Worm (Caenorhabditis elegans) whole organism, L4 larva: ENCODE data around the gene cest-33.

Experiments
- F37D6.2 ChIP-seq: sonication (generic microtip); optimal IDR thresholded peaks from 2 replicates; lab custom pipeline; 2016; ENCODE audit warnings: mild to moderate bottlenecking, missing genetic modification characterization, missing compliant biosample characterization
- F44E2.7 ChIP-seq: fragments of 200-800 bp; sonication (Bioruptor generic); IDR thresholded peaks from 2 replicates; pipeline ENCODE4 v2.1.2; 2022; ENCODE audit warnings: missing genetic modification characterization, missing compliant biosample characterization
- F49E8.2 ChIP-seq: sonication (generic microtip); optimal IDR thresholded peaks from 2 replicates; lab custom pipeline; 2016; ENCODE audit warnings: missing compliant biosample characterization, mild to moderate bottlenecking, missing genetic modification characterization, borderline replicate concordance
- T26A8.4 ChIP-seq: fragments of 200-800 bp; sonication (Bioruptor generic); IDR thresholded peaks from 2 replicates; pipeline ENCODE4 v1.3.6; 2022; ENCODE audit warnings: missing genetic modification characterization, missing compliant biosample characterization
- Y105C5A.15 ChIP-seq: fragments of 200-800 bp; sonication (Bioruptor generic); IDR thresholded peaks from 2 replicates; pipeline ENCODE4 v1.3.6; 2022; ENCODE audit warnings: missing genetic modification characterization, missing compliant biosample characterization
- Y48G9A.11 ChIP-seq: fragments of 200-800 bp; sonication (Bioruptor generic); IDR thresholded peaks from 2 replicates; pipeline ENCODE4 v1.3.6; 2022; ENCODE audit warnings: missing genetic modification reagents, missing genetic modification characterization, missing compliant biosample characterization
- aha-1 ChIP-seq: fragments of 150-350 bp; peaks from one replicate; lab custom pipeline; 2014; ENCODE audit warnings: missing biosample characterization, missing genetic modification characterization
- ceh-20 ChIP-seq: fragments of 200-800 bp; sonication (Bioruptor generic); IDR thresholded peaks from 2 replicates; pipeline ENCODE4 v1.3.6; 2022; ENCODE audit warnings: missing genetic modification reagents, missing genetic modification characterization, missing compliant biosample characterization
- ceh-32 ChIP-seq: sonication (generic microtip); optimal IDR thresholded peaks from 2 replicates; lab custom pipeline; 2016; ENCODE audit warnings: mild to moderate bottlenecking, missing genetic modification characterization, missing compliant biosample characterization; ENCODE audit not compliant: poor library complexity
- ceh-62 ChIP-seq: sonication (generic microtip); optimal IDR thresholded peaks from 2 replicates; lab custom pipeline; 2017; ENCODE audit warnings: missing biosample characterization, missing genetic modification characterization
- ces-1 ChIP-seq: fragments of 150-350 bp; sonication (generic microtip); optimal IDR thresholded peaks from 4 replicates; lab custom pipeline; 2014; ENCODE audit warnings: missing biosample characterization, missing genetic modification reagents, missing genetic modification characterization
- dmd-6 ChIP-seq: fragments of 200-800 bp; sonication (Bioruptor generic); IDR thresholded peaks from 2 replicates; pipeline ENCODE4 v1.3.6; 2022; ENCODE audit warnings: missing genetic modification reagents, missing genetic modification characterization, missing compliant biosample characterization
- dmd-9 ChIP-seq: fragments of 200-800 bp; sonication (Bioruptor generic); IDR thresholded peaks from 2 replicates; pipeline ENCODE4 v1.3.6; 2022; ENCODE audit warnings: missing genetic modification reagents, missing genetic modification characterization, missing compliant biosample characterization
- duxl-1 ChIP-seq: sonication (generic microtip); optimal IDR thresholded peaks from 2 replicates; lab custom pipeline; 2016; ENCODE audit warnings: mild to moderate bottlenecking, missing genetic modification characterization, moderate library complexity, missing compliant biosample characterization; ENCODE audit not compliant: poor library complexity
- dve-1 ChIP-seq: sonication (generic microtip); optimal IDR thresholded peaks from 2 replicates; lab custom pipeline; 2017; ENCODE audit warnings: antibody characterized with exemption, mild to moderate bottlenecking, missing genetic modification characterization, missing compliant biosample characterization; ENCODE audit not compliant: insufficient read depth
- egl-27 ChIP-seq: sonication (generic microtip); optimal IDR thresholded peaks from 3 replicates; lab custom pipeline; 2017; ENCODE audit warnings: missing biosample characterization, missing genetic modification reagents, missing genetic modification characterization
- egl-43 ChIP-seq: fragments of 200-800 bp; sonication (Bioruptor generic); IDR thresholded peaks from 2 replicates; pipeline ENCODE4 v1.3.6; 2022; ENCODE audit warnings: missing genetic modification reagents, missing genetic modification characterization, missing compliant biosample characterization
- fkh-10 ChIP-seq: fragments of 150-350 bp; optimal IDR thresholded peaks from 2 replicates; lab custom pipeline; 2014; ENCODE audit warnings: missing biosample characterization, missing genetic modification reagents, missing genetic modification characterization
- gei-8 ChIP-seq: fragments of 200-800 bp; sonication (Bioruptor generic); optimal IDR thresholded peaks from 2 replicates; lab custom pipeline; 2018; ENCODE audit warnings: mild to moderate bottlenecking, missing genetic modification characterization, missing compliant biosample characterization
- hif-1 ChIP-seq, 2 experiments: sonication (generic microtip); optimal IDR thresholded peaks; 2 replicates each; lab custom pipeline; 2016 to 2017; ENCODE audit warnings: missing compliant biosample characterization in 2 of 2, missing genetic modification characterization in 2 of 2, missing genetic modification reagents in 2 of 2, missing genotype in 2 of 2, mild to moderate bottlenecking in 1 of 2
- hlh-11 ChIP-seq: fragments of 200-800 bp; sonication (Bioruptor generic); optimal IDR thresholded peaks from 2 replicates; lab custom pipeline; 2018; ENCODE audit warnings: mild to moderate bottlenecking, missing genetic modification characterization, missing compliant biosample characterization
- hlh-30 ChIP-seq: sonication (generic microtip); optimal IDR thresholded peaks from 2 replicates; lab custom pipeline; 2017; ENCODE audit warnings: antibody characterized with exemption, mild to moderate bottlenecking, missing genetic modification characterization, missing compliant biosample characterization; ENCODE audit not compliant: insufficient read depth
- lin-1 ChIP-seq: fragments of 200-800 bp; sonication (Bioruptor generic); IDR thresholded peaks from 2 replicates; pipeline ENCODE4 v1.3.6; 2022; ENCODE audit warnings: missing genetic modification reagents, missing genetic modification characterization, missing compliant biosample characterization
- lin-15B ChIP-seq: fragments of 150-350 bp; sonication (generic microtip); optimal IDR thresholded peaks from 3 replicates; lab custom pipeline; 2014; ENCODE audit warnings: missing biosample characterization, missing genetic modification characterization
- lin-29 ChIP-seq: fragments of 200-800 bp; sonication (Bioruptor generic); IDR thresholded peaks from 2 replicates; pipeline ENCODE4 v1.3.6; 2022; ENCODE audit warnings: missing genetic modification reagents, missing genetic modification characterization, missing compliant biosample characterization
- mes-2 ChIP-seq: sonication (generic microtip); optimal IDR thresholded peaks from 2 replicates; lab custom pipeline; 2016; ENCODE audit warnings: missing genotype, mild to moderate bottlenecking, missing genetic modification characterization, missing compliant biosample characterization; ENCODE audit not compliant: poor library complexity, severe bottlenecking
- nhr-102 ChIP-seq: sonication (generic microtip); optimal IDR thresholded peaks from 2 replicates; lab custom pipeline; 2016; ENCODE audit warnings: mild to moderate bottlenecking, missing genetic modification characterization, moderate library complexity, missing compliant biosample characterization
- nhr-11 ChIP-seq: fragments of 150-350 bp; optimal IDR thresholded peaks from 2 replicates; lab custom pipeline; 2014; ENCODE audit warnings: missing biosample characterization, missing genetic modification characterization
- nhr-28 ChIP-seq: fragments of 150-350 bp; optimal IDR thresholded peaks from 2 replicates; lab custom pipeline; 2014; ENCODE audit warnings: missing biosample characterization, missing genetic modification characterization
- nhr-48 ChIP-seq: sonication (generic microtip); optimal IDR thresholded peaks from 2 replicates; lab custom pipeline; 2016; ENCODE audit warnings: mild to moderate bottlenecking, missing genetic modification characterization, missing compliant biosample characterization
- nhr-76 ChIP-seq: fragments of 150-350 bp; optimal IDR thresholded peaks from 2 replicates; lab custom pipeline; 2014; ENCODE audit warnings: missing biosample characterization, missing genetic modification characterization
- saeg-2 ChIP-seq: fragments of 200-800 bp; sonication (Bioruptor generic); IDR thresholded peaks from 2 replicates; pipeline ENCODE4 v1.3.6; 2022; ENCODE audit warnings: missing genetic modification reagents, missing genetic modification characterization, missing compliant biosample characterization
- set-16 ChIP-seq: fragments of 200-800 bp; sonication (Bioruptor generic); IDR thresholded peaks from 2 replicates; pipeline ENCODE4 v1.3.6; 2022; ENCODE audit warnings: missing genetic modification reagents, missing genetic modification characterization, missing compliant biosample characterization
- spr-1 ChIP-seq: sonication (generic microtip); optimal IDR thresholded peaks from 2 replicates; lab custom pipeline; 2016; ENCODE audit warnings: mild to moderate bottlenecking, missing genetic modification characterization, missing compliant biosample characterization
- spr-3 ChIP-seq: fragments of 200-800 bp; sonication (Bioruptor generic); optimal IDR thresholded peaks from 2 replicates; lab custom pipeline; 2018; ENCODE audit warnings: mild to moderate bottlenecking, missing genetic modification characterization, missing compliant biosample characterization
- unc-39 ChIP-seq: sonication (generic microtip); optimal IDR thresholded peaks from 2 replicates; lab custom pipeline; 2017; ENCODE audit warnings: missing biosample characterization, missing genetic modification characterization
- unc-62 ChIP-seq, 3 experiments: fragments of 150-350 bp in 1 of 3; sonication (generic microtip); optimal IDR thresholded peaks in 2 of 3; peaks in 1 of 3; 1 replicate in 1 of 3; 2 replicates in 2 of 3; lab custom pipeline; 2014 to 2017; ENCODE audit warnings: missing biosample characterization in 3 of 3, missing genetic modification characterization in 3 of 3, missing genetic modification reagents in 3 of 3, missing genotype in 1 of 3
- ztf-11 ChIP-seq: fragments of 150-350 bp; optimal IDR thresholded peaks from 2 replicates; lab custom pipeline; 2014; ENCODE audit warnings: missing biosample characterization, missing genetic modification characterization
- ztf-7 ChIP-seq: fragments of 150-350 bp; optimal IDR thresholded peaks from 2 replicates; lab custom pipeline; 2014; ENCODE audit warnings: missing biosample characterization, missing genetic modification characterization

The cest-33 gene

ce11 chrV:6355975-6356441 is 9.5 kb downstream of the cest-33 start, which contains the start of gene bcl-11 (continued):
- TF ChIP-seq ceh-20 (0 out of 2 replicates have a peak, but pooled peaks have one; percentile 17), lin-29 (GFP tag; lab: Robert Waterston, UW) (no peak), ztf-7 (tag; lab: Kevin White, UChicago) (no peak), Y48G9A.11 (GFP tag; lab: Robert Waterston, UW) (no peak), spr-1 (no peak), Y105C5A.15 (GFP tag; lab: Robert Waterston, UW) (no peak), hlh-11 (tag; lab: Kevin White, UChicago) (peak; percentile 71), ztf-11 (tag; lab: Kevin White, UChicago) (no peak), lin-1 (GFP tag; lab: Robert Waterston, UW) (peak; percentile 36; the same call in 1 of the 2 replicates), nhr-28 (peak; percentile 49), duxl-1 (no peak), dmd-9 (GFP tag; lab: Robert Waterston, UW) (no peak), spr-3 (GFP tag; lab: Kevin White, UChicago) (no peak), saeg-2 (GFP tag; lab: Robert Waterston, UW) (no peak), nhr-11 (no peak), hif-1 (tag; optimal IDR thresholded peaks at IDR 0.05; lab: Kevin White, UChicago) (peak in 1 of 2 experiments; percentile 19), ceh-32 (tag; lab: Kevin White, UChicago) (no peak), nhr-48 (tag; lab: Kevin White, UChicago) (peak; percentile 60), egl-27 (tag; lab: Kevin White, UChicago) (no peak), F44E2.7 (GFP tag; lab: Robert Waterston, UW) (no peak), unc-39 (tag; lab: Kevin White, UChicago) (no peak), F49E8.2 (tag; lab: Kevin White, UChicago) (no peak), mes-2 (tag; lab: Kevin White, UChicago) (no peak), dve-1 (tag; lab: Kevin White, UChicago) (peak; percentile 60), nhr-102 (no peak), gei-8 (no peak), hlh-30 (tag; lab: Kevin White, UChicago) (peak; percentile 23), T26A8.4 (GFP tag; lab: Robert Waterston, UW) (no peak), lin-15B (tag; lab: Kevin White, UChicago) (no peak)

- no peak for TF ChIP-seq ceh-62
- TF ChIP-seq F37D6.2 (tag; lab: Kevin White, UChicago) = no peak
- TF ChIP-seq fkh-10 (GFP tag; lab: Kevin White, UChicago) = no peak
- peak; percentile 29 for TF ChIP-seq aha-1 (tag; lab: Kevin White, UChicago)
- TF ChIP-seq egl-43 = 0 out of 2 replicates have a peak, but pooled peaks have one; percentile 9
- TF ChIP-seq lin-1 (GFP tag; lab: Robert Waterston, UW) = no peak
- TF ChIP-seq ces-1 (GFP tag; lab: Kevin White, UChicago) = no peak
- peak; percentile 62 for TF ChIP-seq set-16 (GFP tag; lab: Robert Waterston, UW)
- no peak for TF ChIP-seq nhr-76 (tag; lab: Kevin White, UChicago)
- 0 out of 2 replicates have a peak, but pooled peaks have one; percentile 1 for TF ChIP-seq dmd-6 (GFP tag; lab: Robert Waterston, UW)
Observed at ce11 chrV:6355412-6355811, 10.1 kb downstream of the cest-33 start.

- TF ChIP-seq unc-62 (GFP tag; optimal IDR thresholded peaks at IDR 0.05 in 1 of 2; lab: Kevin White, UChicago) = peak in 1 of 2 experiments; percentile 13
- no peak for TF ChIP-seq unc-62 (tag; optimal IDR thresholded peaks at IDR 0.05; lab: Kevin White, UChicago)
- TF ChIP-seq nhr-28 = peak; percentile 26
- no peak for TF ChIP-seq Y48G9A.11 (GFP tag; lab: Robert Waterston, UW)
Observed at ce11 chrV:6354786-6355185, 10.7 kb downstream of the cest-33 start.
